Fruit fly (Drosophila melanogaster): ENCODE measurements around the gene RpL24.

DNA sequence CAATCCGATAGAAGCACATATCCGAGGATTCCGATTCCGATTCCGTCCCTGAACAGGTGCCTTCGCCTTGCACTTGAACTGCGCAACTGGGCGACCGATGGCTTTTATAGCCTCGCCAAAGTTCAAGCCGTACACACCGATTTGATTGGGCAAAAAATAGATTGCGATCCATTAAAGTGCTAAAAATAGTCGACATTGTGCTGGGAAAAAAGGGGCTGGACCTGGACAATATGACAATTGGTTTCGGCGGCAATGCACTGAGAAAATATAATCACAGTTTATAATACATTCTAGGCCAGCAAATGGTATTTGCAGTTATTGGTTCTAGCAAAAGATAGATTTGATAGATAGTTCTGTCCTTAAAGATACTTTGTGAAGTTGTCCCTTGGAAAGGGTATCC is 33.5 kb downstream of the RpL24 start, which contains the start of gene CG9377:
- TF ChIP-seq fd59A (GFP tag; optimal IDR thresholded peaks at IDR 0.05) (no peak), Hr39 (GFP tag; optimal IDR thresholded peaks at IDR 0.05) (no peak), esn (GFP tag; optimal IDR thresholded peaks at IDR 0.05) (no peak), CG16779 (tag; optimal IDR thresholded peaks at IDR 0.05) (no peak), OdsH (GFP tag; optimal IDR thresholded peaks at IDR 0.05) (no peak), Sox102F (GFP tag; optimal IDR thresholded peaks at IDR 0.05) (no peak), CG8319 (GFP tag; optimal IDR thresholded peaks at IDR 0.05) (no peak), CG6163 (GFP tag; IDR thresholded peaks at IDR 0.05) (no peak), topi (GFP tag; optimal IDR thresholded peaks at IDR 0.05) (no peak), Gug (GFP tag; IDR thresholded peaks at IDR 0.05) (no peak), CG9139 (GFP tag; optimal IDR thresholded peaks at IDR 0.05) (no peak), salr (GFP tag; optimal IDR thresholded peaks at IDR 0.05) (no peak)

Data from whole organism, prepupa.